Worm (Caenorhabditis elegans): ENCODE results near the gene E02C12.12.

Gene E02C12.12

ce11 chrV:9381846-9382363 is at the start of gene E02C12.12:
Gene E02C12.12 (minus strand): TSS chrV:9382313.
- TF ChIP-seq grh-1 (GFP tag; IDR thresholded peaks at IDR 0.05) (no peak), nhr-47 (tag; optimal IDR thresholded peaks at IDR 0.05) (no peak), blmp-1 (tag; optimal IDR thresholded peaks at IDR 0.05) (peak; percentile 20), dsc-1 (tag; optimal IDR thresholded peaks at IDR 0.05) (no peak), Y116A8C.19 (tag; optimal IDR thresholded peaks at IDR 0.05; ENCODE audit: borderline replicate concordance) (no peak), ama-1 (optimal IDR thresholded peaks at IDR 0.05) (no peak), nhr-85 (tag) (peak; percentile 51), lin-15B (tag; optimal IDR thresholded peaks at IDR 0.05) (no peak), snpc-4 (tag; optimal IDR thresholded peaks at IDR 0.05) (no peak), fkh-8 (tag; optimal IDR thresholded peaks at IDR 0.05) (no peak)

- TF ChIP-seq efl-1 (optimal IDR thresholded peaks at IDR 0.05) (no peak), efl-1 (GFP tag; optimal IDR thresholded peaks at IDR 0.05 in 1 of 2) (peak in 1 of 2 experiments; percentile 50), sup-37 (GFP tag; optimal IDR thresholded peaks at IDR 0.05) (no peak)
Observed at ce11 chrV:9427075-9427474, 45.0 kb upstream of the E02C12.12 start, which contains the start of gene F36D4.6. Gene F36D4.6 (minus strand): TSS chrV:9427175.

DNA sequence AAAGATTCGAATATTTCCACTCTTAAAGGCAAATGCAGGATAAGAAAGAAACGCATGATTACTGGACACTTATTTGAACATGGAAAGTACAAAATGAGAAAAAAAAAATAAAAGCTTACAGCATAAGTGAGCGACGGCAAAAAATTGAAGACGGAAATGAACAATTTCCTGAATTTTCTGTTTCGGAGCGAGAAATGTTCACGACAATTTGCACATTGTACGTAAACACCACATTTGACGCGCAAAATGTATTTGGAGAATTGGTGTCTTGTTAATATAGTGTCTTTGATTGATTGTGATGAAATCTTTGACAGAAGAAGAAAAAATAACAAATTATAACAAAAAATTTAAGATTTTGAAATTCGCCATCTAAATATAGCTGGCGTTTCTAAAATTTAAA is 43.5 kb upstream of the E02C12.12 start, which contains the start of gene F36D4.5:
Gene F36D4.5 (minus strand): TSS at position 225 of the 400 bp plus-strand sequence.
- peak; percentile 27 for TF ChIP-seq xbp-1 (tag; optimal IDR thresholded peaks at IDR 0.05)
- TF ChIP-seq vab-15 (tag; optimal IDR thresholded peaks at IDR 0.05): no peak
- no peak for TF ChIP-seq hlh-4 (tag; optimal IDR thresholded peaks at IDR 0.05)
- no peak for TF ChIP-seq C04F5.9 (tag; optimal IDR thresholded peaks at IDR 0.05)
- no peak for TF ChIP-seq nhr-77 (tag; optimal IDR thresholded peaks at IDR 0.05)
- TF ChIP-seq ceh-82 (tag; optimal IDR thresholded peaks at IDR 0.05): peak in 1 of 3 experiments; percentile 14
- TF ChIP-seq ztf-4 (tag; optimal IDR thresholded peaks at IDR 0.05): no peak
- peak; percentile 73 for TF ChIP-seq lin-14 (GFP tag; optimal IDR thresholded peaks at IDR 0.05)
- TF ChIP-seq swsn-7 (tag; optimal IDR thresholded peaks at IDR 0.05): peak; percentile 45
- peak; percentile 9 for TF ChIP-seq fkh-8 (tag; optimal IDR thresholded peaks at IDR 0.05)
- TF ChIP-seq dpl-1 (GFP tag; optimal IDR thresholded peaks at IDR 0.05): peak; percentile 13 to 60 (median 26)
- TF ChIP-seq nhr-90 (tag; optimal IDR thresholded peaks at IDR 0.05; ENCODE audit: poor library complexity): no peak
- peak; percentile 38 for TF ChIP-seq nhr-47 (tag; optimal IDR thresholded peaks at IDR 0.05)
- peak; percentile 41 for TF ChIP-seq tbx-2 (tag; optimal IDR thresholded peaks at IDR 0.05)
- no peak for TF ChIP-seq ama-1 (optimal IDR thresholded peaks at IDR 0.05)
- TF ChIP-seq blmp-1 (tag; optimal IDR thresholded peaks at IDR 0.05): peak; percentile 39
- TF ChIP-seq unc-86 (tag; optimal IDR thresholded peaks at IDR 0.05): no peak
- peak; percentile 76 for TF ChIP-seq mep-1 (tag; optimal IDR thresholded peaks at IDR 0.05)
- no peak for TF ChIP-seq alr-1 (tag; optimal IDR thresholded peaks at IDR 0.05; ENCODE audit: borderline replicate concordance)
- no peak for TF ChIP-seq C16A3.4 (tag; optimal IDR thresholded peaks at IDR 0.05)
- TF ChIP-seq lin-13 (GFP tag; optimal IDR thresholded peaks at IDR 0.05): peak; percentile 1
- no peak for TF ChIP-seq ceh-63 (GFP tag; optimal IDR thresholded peaks at IDR 0.05)
- TF ChIP-seq nhr-237 (tag; optimal IDR thresholded peaks at IDR 0.05): no peak
- no peak for TF ChIP-seq hpl-2 (GFP tag; optimal IDR thresholded peaks at IDR 0.05)
- TF ChIP-seq fkh-10 (GFP tag; optimal IDR thresholded peaks at IDR 0.05): peak; percentile 54
- TF ChIP-seq pax-3 (tag; optimal IDR thresholded peaks at IDR 0.05): no peak
- peak; percentile 0 for TF ChIP-seq skn-1 (tag; optimal IDR thresholded peaks at IDR 0.05)
- no peak for TF ChIP-seq hlh-17 (GFP tag; optimal IDR thresholded peaks at IDR 0.05; ENCODE audit: borderline replicate concordance)
- TF ChIP-seq unc-98 (GFP tag; IDR thresholded peaks at IDR 0.05): no peak
- TF ChIP-seq mef-2 (tag; optimal IDR thresholded peaks at IDR 0.05): no peak
- no peak for TF ChIP-seq nhr-20 (tag; optimal IDR thresholded peaks at IDR 0.05)
- TF ChIP-seq snu-23 (GFP tag; optimal IDR thresholded peaks at IDR 0.05): peak; percentile 47
- TF ChIP-seq lsy-2 (tag; optimal IDR thresholded peaks at IDR 0.05): peak; percentile 42 to 57
- TF ChIP-seq lin-35 (GFP tag; optimal IDR thresholded peaks at IDR 0.05): peak; percentile 48 to 52
- TF ChIP-seq F16B12.6 (tag; optimal IDR thresholded peaks at IDR 0.05): peak; percentile 85
- TF ChIP-seq egl-13 (tag; optimal IDR thresholded peaks at IDR 0.05): no peak
- TF ChIP-seq sox-4 (tag; optimal IDR thresholded peaks at IDR 0.05): no peak
- no peak for TF ChIP-seq nhr-19 (GFP tag; conservative IDR thresholded peaks at IDR 0.05)
- peak; percentile 16 to 50 for TF ChIP-seq efl-1 (optimal IDR thresholded peaks at IDR 0.05)
- TF ChIP-seq efl-1 (GFP tag; optimal IDR thresholded peaks at IDR 0.05 in 1 of 2): peak; percentile 31 to 76
- no peak for TF ChIP-seq lir-3 (tag; optimal IDR thresholded peaks at IDR 0.05; ENCODE audit: poor library complexity)
- no peak for TF ChIP-seq fos-1 (tag; optimal IDR thresholded peaks at IDR 0.05)

Data from whole organism, L1 larva.